Fruit fly (Drosophila melanogaster) whole organism, embryonic: ENCODE results near the gene CG3909.

Source experiments
- Ada2b ChIP-seq: fragments of 200-800 bp; sonication (Bioruptor generic); IDR thresholded peaks from 2 replicates; pipeline ENCODE4 v1.3.6; 2022; ENCODE audit warnings: missing biosample characterization, missing genetic modification characterization
- Awh ChIP-seq: fragments of 200-800 bp; sonication (Bioruptor generic); IDR thresholded peaks from 2 replicates; pipeline ENCODE4, ENCODE4 v1.3.6; 2022; ENCODE audit warnings: missing biosample characterization, missing genetic modification characterization
- Blimp-1 ChIP-seq: fragments of 200-800 bp; sonication (Bioruptor generic); optimal IDR thresholded peaks from 3 replicates; lab custom pipeline; 2018; ENCODE audit warnings: missing biosample characterization, missing genetic modification characterization, mild to moderate bottlenecking, moderate library complexity, missing genetic modification reagents
- CG10431 ChIP-seq: fragments of 200-800 bp; sonication (Bioruptor generic); optimal IDR thresholded peaks from 3 replicates; lab custom pipeline; 2018; ENCODE audit warnings: missing biosample characterization, mild to moderate bottlenecking, missing genetic modification characterization
- CG10543 ChIP-seq: fragments of 200-800 bp; sonication (Bioruptor generic); optimal IDR thresholded peaks from 3 replicates; lab custom pipeline; 2017; ENCODE audit warnings: missing biosample characterization, mild to moderate bottlenecking, missing genetic modification characterization, moderate library complexity
- CG12236 ChIP-seq: fragments of 200-800 bp; sonication (Bioruptor generic); optimal IDR thresholded peaks from 2 replicates; lab custom pipeline; 2016; ENCODE audit warnings: missing biosample characterization, missing genetic modification characterization
- CG13287 ChIP-seq: fragments of 200-800 bp; sonication (Bioruptor generic); IDR thresholded peaks from 2 replicates; pipeline ENCODE4 v1.3.6; 2022; ENCODE audit warnings: missing biosample characterization, missing genetic modification characterization; ENCODE audit not compliant: partially characterized antibody
- CG14014 ChIP-seq: fragments of 200-800 bp; sonication (Bioruptor generic); IDR thresholded peaks from 2 replicates; pipeline ENCODE4 v1.3.6; 2022; ENCODE audit warnings: missing biosample characterization, missing genetic modification characterization
- CG14441 ChIP-seq: fragments of 200-800 bp; sonication (Bioruptor generic); IDR thresholded peaks from 2 replicates; pipeline ENCODE4 v1.3.6; 2022; ENCODE audit warnings: missing biosample characterization, missing genetic modification characterization
- CG1832 ChIP-seq: fragments of 200-800 bp; sonication (Bioruptor generic); optimal IDR thresholded peaks from 2 replicates; lab custom pipeline; 2017; ENCODE audit warnings: missing biosample characterization, mild to moderate bottlenecking, missing genetic modification characterization, inconsistent platforms
- CG2199 ChIP-seq: fragments of 200-800 bp; sonication (Bioruptor generic); IDR thresholded peaks from 3 replicates; pipeline ENCODE4 v1.3.6; 2022; ENCODE audit warnings: missing biosample characterization, missing genetic modification characterization
- CG34224 ChIP-seq: fragments of 200-800 bp; sonication (Bioruptor generic); IDR thresholded peaks from 3 replicates; pipeline ENCODE4 v1.3.6; 2022; ENCODE audit warnings: missing biosample characterization, missing genetic modification characterization; ENCODE audit not compliant: partially characterized antibody
- CG3838 ChIP-seq: fragments of 200-800 bp; sonication (Bioruptor generic); optimal IDR thresholded peaks from 3 replicates; lab custom pipeline; 2016; ENCODE audit warnings: missing biosample characterization, missing genetic modification characterization
- CG4424 ChIP-seq: fragments of 200-800 bp; sonication (Bioruptor generic); optimal IDR thresholded peaks from 3 replicates; lab custom pipeline; 2016; ENCODE audit warnings: missing biosample characterization, missing genetic modification characterization
- CG6654 ChIP-seq: fragments of 200-800 bp; sonication (Bioruptor generic); optimal IDR thresholded peaks from 2 replicates; lab custom pipeline; 2017; ENCODE audit warnings: missing biosample characterization, mild to moderate bottlenecking, missing genetic modification characterization
- CG6683 ChIP-seq: fragments of 200-800 bp; sonication (Bioruptor generic); optimal IDR thresholded peaks from 2 replicates; lab custom pipeline; 2017; ENCODE audit warnings: missing biosample characterization, mild to moderate bottlenecking, missing genetic modification characterization, missing genetic modification reagents
- CG8290 ChIP-seq, 3 experiments: fragments of 200-800 bp; sonication (Bioruptor generic); optimal IDR thresholded peaks; 2 replicates each; lab custom pipeline; 2016 to 2019; ENCODE audit warnings: missing biosample characterization in 3 of 3, missing genetic modification characterization in 3 of 3, mild to moderate bottlenecking in 2 of 3, moderate library complexity in 1 of 3
- CG8388 ChIP-seq: fragments of 200-800 bp; sonication (Bioruptor generic); optimal IDR thresholded peaks from 2 replicates; lab custom pipeline; 2019; ENCODE audit warnings: missing biosample characterization, mild to moderate bottlenecking, missing genetic modification characterization, moderate library complexity
- CG8478 ChIP-seq: fragments of >200 bp; optimal IDR thresholded peaks from 2 replicates; lab custom pipeline; 2018
- CG9797 ChIP-seq: fragments of 200-800 bp; sonication (Bioruptor generic); optimal IDR thresholded peaks from 3 replicates; lab custom pipeline; 2018; ENCODE audit warnings: missing biosample characterization, mild to moderate bottlenecking, missing genetic modification characterization
- CHES-1-like ChIP-seq: fragments of 200-800 bp; sonication (Bioruptor generic); optimal IDR thresholded peaks from 2 replicates; lab custom pipeline; 2016; ENCODE audit warnings: missing biosample characterization, missing genetic modification characterization
- Dp ChIP-seq: fragments of 200-800 bp; sonication (Bioruptor generic); optimal IDR thresholded peaks from 2 replicates; lab custom pipeline; 2018; ENCODE audit warnings: missing biosample characterization, mild to moderate bottlenecking, missing genetic modification characterization, moderate library complexity
- Dref ChIP-seq: fragments of 200-800 bp; sonication (Bioruptor generic); IDR thresholded peaks from 2 replicates; pipeline ENCODE4 v1.3.6; 2022; ENCODE audit warnings: missing biosample characterization, missing genetic modification characterization
- E2f2 ChIP-seq: fragments of 200-800 bp; sonication (Bioruptor generic); IDR thresholded peaks from 2 replicates; pipeline ENCODE4 v1.3.6; 2022; ENCODE audit warnings: missing biosample characterization, missing genetic modification characterization
- ERR ChIP-seq: fragments of 200-800 bp; sonication (Bioruptor generic); optimal IDR thresholded peaks from 2 replicates; lab custom pipeline; 2016; ENCODE audit warnings: missing biosample characterization, missing genetic modification characterization
- Ets97D ChIP-seq: fragments of 200-800 bp; sonication (Bioruptor generic); optimal IDR thresholded peaks from 3 replicates; lab custom pipeline; 2016; ENCODE audit warnings: missing biosample characterization, missing genetic modification characterization
- HLH54F ChIP-seq: fragments of 200-800 bp; sonication (Bioruptor generic); optimal IDR thresholded peaks from 3 replicates; lab custom pipeline; 2016; ENCODE audit warnings: missing biosample characterization, missing genetic modification characterization
- Kr ChIP-seq: fragments of 200-800 bp; sonication (Bioruptor generic); optimal IDR thresholded peaks from 2 replicates; lab custom pipeline; 2017; ENCODE audit warnings: missing biosample characterization, mild to moderate bottlenecking, missing genetic modification characterization
- Lhr ChIP-seq: fragments of 200-800 bp; sonication (Bioruptor generic); optimal IDR thresholded peaks from 3 replicates; lab custom pipeline; 2017; ENCODE audit warnings: mild to moderate bottlenecking, missing biosample characterization, missing genetic modification reagents, missing genetic modification characterization
- MTF-1 ChIP-seq: fragments of 200-800 bp; sonication (Bioruptor generic); optimal IDR thresholded peaks from 2 replicates; lab custom pipeline; 2018; ENCODE audit warnings: missing biosample characterization, mild to moderate bottlenecking, missing genetic modification characterization, borderline replicate concordance
- Nf-YA ChIP-seq: fragments of 200-800 bp; sonication (Bioruptor generic); IDR thresholded peaks from 2 replicates; pipeline ENCODE4 v1.3.6; 2022; ENCODE audit warnings: missing biosample characterization, missing genetic modification characterization
- Oli ChIP-seq: fragments of 200-800 bp; sonication (Bioruptor generic); optimal IDR thresholded peaks from 2 replicates; lab custom pipeline; 2018; ENCODE audit warnings: missing biosample characterization, mild to moderate bottlenecking, missing genetic modification characterization, moderate library complexity
- Opbp ChIP-seq: fragments of 200-800 bp; sonication (Bioruptor generic); IDR thresholded peaks from 3 replicates; pipeline ENCODE4 v1.3.6; 2022; ENCODE audit warnings: missing biosample characterization, missing genetic modification characterization; ENCODE audit not compliant: partially characterized antibody
- Poxn ChIP-seq: fragments of 200-800 bp; sonication (Bioruptor generic); IDR thresholded peaks from 2 replicates; pipeline ENCODE4 v1.3.6; 2022; ENCODE audit warnings: missing biosample characterization, missing genetic modification characterization
- Usf ChIP-seq: fragments of 200-800 bp; sonication (Bioruptor generic); optimal IDR thresholded peaks from 2 replicates; lab custom pipeline; 2017; ENCODE audit warnings: missing genotype, missing biosample characterization, missing genetic modification characterization
- Xbp1 ChIP-seq: fragments of 200-800 bp; sonication (Bioruptor generic); optimal IDR thresholded peaks from 3 replicates; lab custom pipeline; 2016; ENCODE audit warnings: missing biosample characterization, mild to moderate bottlenecking, missing genetic modification characterization
- ase ChIP-seq: fragments of 200-800 bp; sonication (Bioruptor generic); IDR thresholded peaks from 3 replicates; pipeline ENCODE4 v1.3.6; 2022; ENCODE audit warnings: missing biosample characterization, missing genetic modification characterization
- br ChIP-seq: fragments of >200 bp; optimal IDR thresholded peaks from 2 replicates; lab custom pipeline; 2017
- chinmo ChIP-seq: fragments of 200-800 bp; sonication (Bioruptor generic); IDR thresholded peaks from 4 replicates; pipeline ENCODE4 v1.3.6; 2022; ENCODE audit warnings: missing biosample characterization, missing genetic modification characterization; ENCODE audit not compliant: partially characterized antibody
- dm ChIP-seq: fragments of 200-800 bp; sonication (Bioruptor generic); optimal IDR thresholded peaks from 3 replicates; lab custom pipeline; 2016; ENCODE audit warnings: missing biosample characterization, missing genetic modification characterization
- ems ChIP-seq: fragments of 200-800 bp; sonication (Bioruptor generic); optimal IDR thresholded peaks from 3 replicates; lab custom pipeline; 2016; ENCODE audit warnings: missing biosample characterization, missing genetic modification characterization
- ewg ChIP-seq: fragments of 200-800 bp; sonication (Bioruptor generic); optimal IDR thresholded peaks from 3 replicates; lab custom pipeline; 2017; ENCODE audit warnings: mild to moderate bottlenecking, missing biosample characterization, missing genetic modification reagents, missing genetic modification characterization
- eyg ChIP-seq: fragments of 200-800 bp; sonication (Bioruptor generic); optimal IDR thresholded peaks from 3 replicates; lab custom pipeline; 2016; ENCODE audit warnings: missing biosample characterization, missing genetic modification characterization
- fd64A ChIP-seq: fragments of 200-800 bp; sonication (Bioruptor generic); optimal IDR thresholded peaks from 3 replicates; lab custom pipeline; 2018; ENCODE audit warnings: missing biosample characterization, mild to moderate bottlenecking, missing genetic modification characterization
- hb ChIP-seq: fragments of 200-800 bp; sonication (Bioruptor generic); IDR thresholded peaks from 3 replicates; pipeline ENCODE4 v1.3.6; 2022; ENCODE audit warnings: missing biosample characterization, missing genetic modification characterization; ENCODE audit not compliant: partially characterized antibody
- nom ChIP-seq: fragments of 200-800 bp; sonication (Bioruptor generic); optimal IDR thresholded peaks from 2 replicates; lab custom pipeline; 2017; ENCODE audit warnings: missing biosample characterization, missing genetic modification characterization, mild to moderate bottlenecking, moderate library complexity, missing genetic modification reagents
- otp ChIP-seq: fragments of 200-800 bp; sonication (Bioruptor generic); IDR thresholded peaks from 3 replicates; pipeline ENCODE4, ENCODE4 v1.3.6; 2022; ENCODE audit warnings: missing biosample characterization, missing genetic modification characterization
- scrt ChIP-seq: fragments of 200-800 bp; sonication (Bioruptor generic); optimal IDR thresholded peaks from 2 replicates; lab custom pipeline; 2018; ENCODE audit warnings: missing biosample characterization, mild to moderate bottlenecking, missing genetic modification characterization, moderate library complexity
- sens ChIP-seq: fragments of 200-800 bp; sonication (Bioruptor generic); peaks from one replicate; lab custom pipeline; 2016; ENCODE audit warnings: missing biosample characterization, missing genetic modification characterization
- sob ChIP-seq: fragments of 200-800 bp; sonication (Bioruptor generic); IDR thresholded peaks from 2 replicates; pipeline ENCODE4 v1.3.6; 2022; ENCODE audit warnings: missing biosample characterization, missing genetic modification characterization

Gene CG3909

DNA sequence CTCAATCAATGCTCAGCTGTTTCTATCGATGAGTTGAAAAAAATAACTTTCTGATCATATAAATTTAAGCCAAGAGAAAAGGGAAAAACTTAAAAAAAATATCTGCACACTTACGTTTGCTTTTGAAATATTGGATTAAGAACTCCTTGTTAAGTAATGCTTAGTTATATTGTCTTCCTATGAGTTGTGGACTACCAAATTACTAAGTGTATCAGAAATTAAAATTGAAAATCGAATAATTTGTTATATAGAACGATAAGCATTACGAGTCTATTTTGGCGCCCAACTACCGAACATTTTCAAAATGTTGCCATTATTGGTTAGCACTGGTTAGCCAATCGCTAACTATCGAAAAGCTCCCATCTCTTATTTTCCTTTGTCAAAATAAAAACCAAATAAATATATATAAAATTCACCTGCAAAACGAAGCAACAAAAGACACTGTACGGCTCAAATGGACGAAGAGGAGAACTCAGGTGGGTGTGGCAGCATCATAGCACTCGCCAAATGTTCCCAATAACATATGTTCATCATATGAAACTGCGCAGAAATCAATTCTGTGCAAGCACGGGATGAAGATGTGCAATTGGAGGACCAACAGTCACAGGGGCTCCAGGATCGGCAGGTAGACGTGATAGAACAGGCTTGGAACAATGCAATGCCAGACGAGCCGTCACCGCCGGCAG lies 5.9 kb downstream of the CG3909 start, which contains the start of gene ohgt (continued):
- no peak for TF ChIP-seq Kr (GFP tag; lab: Kevin White, UChicago)
- TF ChIP-seq CG8478 (lab: Kevin White, UChicago) = no peak
- peak; percentile 12 for TF ChIP-seq CG13287
- TF ChIP-seq nom (GFP tag; lab: Kevin White, UChicago) = no peak
- no peak for TF ChIP-seq CG1832 (GFP tag; lab: Kevin White, UChicago)
- no peak for TF ChIP-seq Poxn (GFP tag; lab: Robert Waterston, UW)
- peak; percentile 81 for TF ChIP-seq sens (GFP tag; lab: Kevin White, UChicago)
- no peak for TF ChIP-seq CG9797 (GFP tag; lab: Kevin White, UChicago)
- peak; percentile 4 for TF ChIP-seq ewg (GFP tag; lab: Kevin White, UChicago)
- no peak for TF ChIP-seq CG14441
- TF ChIP-seq CG2199 (GFP tag; lab: Robert Waterston, UW) = no peak
- no peak for TF ChIP-seq CG4424 (GFP tag; lab: Kevin White, UChicago)
- TF ChIP-seq MTF-1 (GFP tag; lab: Kevin White, UChicago) = no peak
- no peak for TF ChIP-seq otp
- TF ChIP-seq sob (GFP tag; lab: Robert Waterston, UW) = no peak
- TF ChIP-seq CG6683 (GFP tag; lab: Kevin White, UChicago) = no peak
- TF ChIP-seq CG12236 (GFP tag; lab: Kevin White, UChicago) = no peak
- TF ChIP-seq hb (GFP tag; lab: Robert Waterston, UW) = no peak
- TF ChIP-seq Usf (GFP tag; lab: Kevin White, UChicago) = no peak
- TF ChIP-seq HLH54F (GFP tag; lab: Kevin White, UChicago) = no peak
- TF ChIP-seq ase (GFP tag; lab: Robert Waterston, UW) = no peak
- TF ChIP-seq chinmo (GFP tag; lab: Robert Waterston, UW) = no peak
- TF ChIP-seq Nf-YA (GFP tag; lab: Robert Waterston, UW) = no peak
- peak; percentile 70 for TF ChIP-seq Dref (GFP tag; lab: Robert Waterston, UW)
- TF ChIP-seq CG6654 (GFP tag; lab: Kevin White, UChicago) = no peak
- TF ChIP-seq Blimp-1 = no peak
- peak; percentile 29; the same call in 1 of the 3 replicates for TF ChIP-seq Opbp
- TF ChIP-seq CG14014 (GFP tag; lab: Robert Waterston, UW) = peak; percentile 42; the same call in 1 of the 2 replicates
- no peak for TF ChIP-seq scrt
- TF ChIP-seq Ets97D = peak; percentile 32
- TF ChIP-seq CHES-1-like (GFP tag; lab: Kevin White, UChicago) = peak; percentile 5
- TF ChIP-seq Awh (GFP tag; lab: Robert Waterston, UW) = no peak
- TF ChIP-seq eyg (GFP tag; lab: Kevin White, UChicago) = no peak
- TF ChIP-seq Oli (tag; lab: Kevin White, UChicago) = no peak
- TF ChIP-seq CG10431 = no peak
- no peak for TF ChIP-seq br (lab: Kevin White, UChicago)
- no peak for TF ChIP-seq CG3838 (GFP tag; lab: Kevin White, UChicago)
- TF ChIP-seq Ada2b (GFP tag; lab: Robert Waterston, UW) = no peak
- TF ChIP-seq Dp (GFP tag; lab: Kevin White, UChicago) = peak; percentile 86
- peak; percentile 33; the same call in 2 of the 3 replicates for TF ChIP-seq CG34224 (GFP tag; lab: Robert Waterston, UW)
- TF ChIP-seq ems (GFP tag; lab: Kevin White, UChicago) = no peak
- peak; percentile 89 for TF ChIP-seq E2f2 (GFP tag; lab: Robert Waterston, UW)
- TF ChIP-seq CG10543 = no peak
- TF ChIP-seq Lhr (GFP tag; lab: Kevin White, UChicago) = peak; percentile 22
- TF ChIP-seq dm (GFP tag; lab: Kevin White, UChicago) = no peak
- TF ChIP-seq Xbp1 (GFP tag; lab: Kevin White, UChicago) = peak; percentile 4
- TF ChIP-seq CG8290 (GFP tag; optimal IDR thresholded peaks at IDR 0.05; lab: Kevin White, UChicago) = peak; percentile 66
- TF ChIP-seq CG8290 (tag; optimal IDR thresholded peaks at IDR 0.05; lab: Kevin White, UChicago) = peak in 1 of 2 experiments; percentile 82
- no peak for TF ChIP-seq ERR (GFP tag; lab: Kevin White, UChicago)
- TF ChIP-seq CG8388 = no peak
- no peak for TF ChIP-seq fd64A (GFP tag; lab: Kevin White, UChicago)
